Fruit fly (Drosophila melanogaster) whole organism, embryonic: Measurements from ENCODE around the gene CG14082.

Experiments
- Atf-2 ChIP-seq: fragments of 200-800 bp; sonication (Bioruptor generic); optimal IDR thresholded peaks from 2 replicates; lab custom pipeline; 2016; ENCODE audit warnings: missing biosample characterization, missing genetic modification characterization
- Awh ChIP-seq: fragments of 200-800 bp; sonication (Bioruptor generic); IDR thresholded peaks from 2 replicates; pipeline ENCODE4, ENCODE4 v1.3.6; 2022; ENCODE audit warnings: missing biosample characterization, missing genetic modification characterization
- B-H1 ChIP-seq: fragments of 200-800 bp; sonication (Bioruptor generic); IDR thresholded peaks from 3 replicates; pipeline ENCODE4 v1.3.6; 2022; ENCODE audit warnings: missing biosample characterization, missing genetic modification characterization
- CG10543 ChIP-seq: fragments of 200-800 bp; sonication (Bioruptor generic); optimal IDR thresholded peaks from 3 replicates; lab custom pipeline; 2017; ENCODE audit warnings: missing biosample characterization, mild to moderate bottlenecking, missing genetic modification characterization, moderate library complexity
- CG11695 ChIP-seq: fragments of 200-800 bp; sonication (Bioruptor generic); IDR thresholded peaks from 3 replicates; pipeline ENCODE4 v1.3.6; 2022; ENCODE audit warnings: missing biosample characterization, missing genetic modification characterization
- CG12942 ChIP-seq: fragments of 200-800 bp; sonication (Bioruptor generic); optimal IDR thresholded peaks from 3 replicates; lab custom pipeline; 2016; ENCODE audit warnings: missing biosample characterization, missing genetic modification characterization
- CG17359 ChIP-seq: fragments of 200-800 bp; sonication (Bioruptor generic); optimal IDR thresholded peaks from 3 replicates; lab custom pipeline; 2018; ENCODE audit warnings: missing biosample characterization, mild to moderate bottlenecking, missing genetic modification characterization, moderate library complexity
- CG2202 ChIP-seq: fragments of 200-800 bp; sonication (Bioruptor generic); optimal IDR thresholded peaks from 2 replicates; lab custom pipeline; 2018; ENCODE audit warnings: missing biosample characterization, mild to moderate bottlenecking, missing genetic modification characterization
- CG4360 ChIP-seq: fragments of 200-800 bp; sonication (Bioruptor generic); IDR thresholded peaks from 2 replicates; pipeline ENCODE4 v1.3.6; 2022; ENCODE audit warnings: missing biosample characterization, missing genetic modification characterization
- CG6791 ChIP-seq: fragments of 200-800 bp; sonication (Bioruptor generic); IDR thresholded peaks from 3 replicates; pipeline ENCODE4 v1.3.6; 2022; ENCODE audit warnings: missing biosample characterization, missing genetic modification characterization; ENCODE audit not compliant: partially characterized antibody
- CG7745 ChIP-seq: fragments of 200-800 bp; sonication (Bioruptor generic); optimal IDR thresholded peaks from 2 replicates; lab custom pipeline; 2018; ENCODE audit warnings: missing biosample characterization, mild to moderate bottlenecking, missing genetic modification characterization, moderate library complexity
- CG7987 ChIP-seq: fragments of 200-800 bp; sonication (Bioruptor generic); optimal IDR thresholded peaks from 2 replicates; lab custom pipeline; 2018; ENCODE audit warnings: missing biosample characterization, mild to moderate bottlenecking, missing genetic modification characterization, moderate library complexity
- CG9817 ChIP-seq: fragments of 200-800 bp; sonication (Bioruptor generic); optimal IDR thresholded peaks from 2 replicates; lab custom pipeline; 2018; ENCODE audit warnings: missing biosample characterization, mild to moderate bottlenecking, missing genetic modification characterization, moderate library complexity
- CHES-1-like ChIP-seq: fragments of 200-800 bp; sonication (Bioruptor generic); optimal IDR thresholded peaks from 2 replicates; lab custom pipeline; 2016; ENCODE audit warnings: missing biosample characterization, missing genetic modification characterization
- CkIIα-i1 ChIP-seq: fragments of 200-800 bp; sonication (Bioruptor generic); IDR thresholded peaks from 2 replicates; pipeline ENCODE4 v1.3.6; 2022; ENCODE audit warnings: missing biosample characterization, missing genetic modification characterization
- CrebB ChIP-seq: fragments of 200-800 bp; sonication (Bioruptor generic); optimal IDR thresholded peaks from 3 replicates; lab custom pipeline; 2018; ENCODE audit warnings: missing biosample characterization, mild to moderate bottlenecking, missing genetic modification characterization
- Drgx ChIP-seq: fragments of 200-800 bp; sonication (Bioruptor generic); IDR thresholded peaks from 2 replicates; pipeline ENCODE4 v1.3.6; 2022; ENCODE audit warnings: missing biosample characterization, missing genetic modification characterization
- Hsf ChIP-seq: fragments of 200-800 bp; sonication (Bioruptor generic); optimal IDR thresholded peaks from 3 replicates; lab custom pipeline; 2016; ENCODE audit warnings: missing biosample characterization, missing genetic modification characterization
- Lhr ChIP-seq: fragments of 200-800 bp; sonication (Bioruptor generic); optimal IDR thresholded peaks from 3 replicates; lab custom pipeline; 2017; ENCODE audit warnings: mild to moderate bottlenecking, missing biosample characterization, missing genetic modification reagents, missing genetic modification characterization
- Mad ChIP-seq: fragments of 200-800 bp; sonication (Bioruptor generic); optimal IDR thresholded peaks from 2 replicates; lab custom pipeline; 2016; ENCODE audit warnings: missing biosample characterization, missing genetic modification characterization
- Med ChIP-seq: fragments of 200-800 bp; sonication (Bioruptor generic); peaks from one replicate; lab custom pipeline; 2016; ENCODE audit warnings: missing biosample characterization, missing genetic modification characterization, mild to moderate bottlenecking, inconsistent platforms, moderate library complexity
- Neu2 ChIP-seq: fragments of 200-800 bp; sonication (Bioruptor generic); optimal IDR thresholded peaks from 3 replicates; lab custom pipeline; 2016; ENCODE audit warnings: missing biosample characterization, missing genetic modification characterization, borderline replicate concordance
- Nf-YC ChIP-seq: fragments of 200-800 bp; optimal IDR thresholded peaks from 3 replicates; lab custom pipeline; 2019; ENCODE audit warnings: missing biosample characterization, mild to moderate bottlenecking, missing genetic modification characterization, moderate library complexity
- Rx ChIP-seq: fragments of 200-800 bp; sonication (Bioruptor generic); IDR thresholded peaks from 2 replicates; pipeline ENCODE4 v1.3.6; 2022; ENCODE audit warnings: missing biosample characterization, missing genetic modification characterization
- Sox102F ChIP-seq: fragments of 200-800 bp; sonication (Bioruptor generic); optimal IDR thresholded peaks from 2 replicates; lab custom pipeline; 2018; ENCODE audit warnings: missing biosample characterization, mild to moderate bottlenecking, missing genetic modification characterization, moderate library complexity
- Sry-δ ChIP-seq: fragments of 200-800 bp; sonication (Bioruptor generic); optimal IDR thresholded peaks from 2 replicates; lab custom pipeline; 2016; ENCODE audit warnings: missing biosample characterization, missing genetic modification characterization
- Stat92E ChIP-seq, 3 experiments: fragments of >200 bp in 2 of 3; fragments of 200-800 bp in 1 of 3; sonication (Bioruptor generic) in 1 of 3; optimal IDR thresholded peaks; 2 replicates each; lab custom pipeline; 2017 to 2019; ENCODE audit warnings: missing biosample characterization in 3 of 3, missing genetic modification characterization in 3 of 3, mild to moderate bottlenecking in 1 of 3, moderate library complexity in 1 of 3
- Tbp ChIP-seq: fragments of >200 bp; optimal IDR thresholded peaks from 2 replicates; lab custom pipeline; 2018; ENCODE audit warnings: missing biosample characterization, missing genetic modification characterization
- Usf ChIP-seq: fragments of 200-800 bp; sonication (Bioruptor generic); optimal IDR thresholded peaks from 2 replicates; lab custom pipeline; 2017; ENCODE audit warnings: missing genotype, missing biosample characterization, missing genetic modification characterization
- YL-1 ChIP-seq: fragments of 200-800 bp; sonication (Bioruptor generic); optimal IDR thresholded peaks from 3 replicates; lab custom pipeline; 2017; ENCODE audit warnings: missing biosample characterization, mild to moderate bottlenecking, missing genetic modification characterization
- bcd ChIP-seq: fragments of 200-800 bp; sonication (Bioruptor generic); optimal IDR thresholded peaks from 2 replicates; lab custom pipeline; 2017; ENCODE audit warnings: missing biosample characterization, mild to moderate bottlenecking, missing genetic modification characterization
- cad ChIP-seq: fragments of >200 bp; optimal IDR thresholded peaks from 2 replicates; lab custom pipeline; 2017; ENCODE audit warnings: missing biosample characterization, missing genetic modification characterization
- crp ChIP-seq, 2 experiments: fragments of 200-800 bp; sonication (Bioruptor generic); optimal IDR thresholded peaks; 2 replicates in 1 of 2; 3 replicates in 1 of 2; lab custom pipeline; 2017; ENCODE audit warnings: missing biosample characterization in 2 of 2, missing genetic modification characterization in 2 of 2, mild to moderate bottlenecking in 1 of 2, moderate library complexity in 1 of 2
- dan ChIP-seq: fragments of 200-800 bp; sonication (Bioruptor generic); IDR thresholded peaks from 2 replicates; pipeline ENCODE4 v1.3.6; 2022; ENCODE audit warnings: missing biosample characterization, missing genetic modification characterization
- danr ChIP-seq: fragments of 200-800 bp; sonication (Bioruptor generic); IDR thresholded peaks from 2 replicates; pipeline ENCODE4 v1.3.6; 2022; ENCODE audit warnings: missing biosample characterization, missing genetic modification characterization
- dpn ChIP-seq, 2 experiments: fragments of 200-800 bp; sonication (Bioruptor generic); optimal IDR thresholded peaks; 3 replicates each; lab custom pipeline; 2016; ENCODE audit warnings: missing biosample characterization in 2 of 2, missing genetic modification characterization in 2 of 2
- en ChIP-seq: fragments of 200-800 bp; sonication (Bioruptor generic); optimal IDR thresholded peaks from 2 replicates; lab custom pipeline; 2016; ENCODE audit warnings: missing biosample characterization, missing genetic modification characterization
- exex ChIP-seq: fragments of 200-800 bp; sonication (Bioruptor generic); optimal IDR thresholded peaks from 4 replicates; lab custom pipeline; 2018; ENCODE audit warnings: missing biosample characterization, mild to moderate bottlenecking, missing genetic modification characterization, moderate library complexity
- hkb ChIP-seq, 2 experiments: fragments of 200-800 bp in 1 of 2; fragments of >200 bp in 1 of 2; sonication (Bioruptor generic) in 1 of 2; IDR thresholded peaks in 1 of 2; optimal IDR thresholded peaks in 1 of 2; 2 replicates each; pipeline versions ENCODE4 v1.3.6 to Lab custom; 2017 to 2022; ENCODE audit warnings: missing biosample characterization in 1 of 2, missing genetic modification characterization in 1 of 2
- oc ChIP-seq: fragments of 200-800 bp; sonication (Bioruptor generic); optimal IDR thresholded peaks from 2 replicates; lab custom pipeline; 2018; ENCODE audit warnings: missing biosample characterization, mild to moderate bottlenecking, missing genetic modification characterization, moderate library complexity
- pita ChIP-seq: fragments of 200-800 bp; sonication (Bioruptor generic); optimal IDR thresholded peaks from 2 replicates; lab custom pipeline; 2017; ENCODE audit warnings: missing biosample characterization, mild to moderate bottlenecking, missing genetic modification characterization
- pros ChIP-seq: fragments of 200-800 bp; sonication (Bioruptor generic); optimal IDR thresholded peaks from 3 replicates; lab custom pipeline; 2019; ENCODE audit warnings: missing biosample characterization, mild to moderate bottlenecking, missing genetic modification characterization, moderate library complexity
- repo ChIP-seq: fragments of 200-800 bp; sonication (Bioruptor generic); optimal IDR thresholded peaks from 2 replicates; lab custom pipeline; 2016; ENCODE audit warnings: missing biosample characterization, missing genetic modification characterization
- seq ChIP-seq: fragments of 200-800 bp; sonication (Bioruptor generic); IDR thresholded peaks from 2 replicates; pipeline ENCODE4 v1.3.6; 2022; ENCODE audit warnings: missing biosample characterization, missing genetic modification characterization
- ssp ChIP-seq: fragments of 200-800 bp; sonication (Bioruptor generic); IDR thresholded peaks from 2 replicates; pipeline ENCODE4 v1.3.6; 2022; ENCODE audit warnings: missing biosample characterization, missing genetic modification characterization
- tap ChIP-seq: fragments of 200-800 bp; optimal IDR thresholded peaks from 3 replicates; lab custom pipeline; 2019; ENCODE audit warnings: missing biosample characterization, mild to moderate bottlenecking, missing genetic modification characterization, moderate library complexity
- twi ChIP-seq: fragments of 200-800 bp; optimal IDR thresholded peaks from 2 replicates; lab custom pipeline; 2019; ENCODE audit warnings: missing biosample characterization, mild to moderate bottlenecking, missing genetic modification characterization, moderate library complexity
- usp ChIP-seq: fragments of >200 bp; optimal IDR thresholded peaks from 2 replicates; lab custom pipeline; 2017; ENCODE audit warnings: missing biosample characterization, missing genetic modification characterization

The CG14082 gene

DNA sequence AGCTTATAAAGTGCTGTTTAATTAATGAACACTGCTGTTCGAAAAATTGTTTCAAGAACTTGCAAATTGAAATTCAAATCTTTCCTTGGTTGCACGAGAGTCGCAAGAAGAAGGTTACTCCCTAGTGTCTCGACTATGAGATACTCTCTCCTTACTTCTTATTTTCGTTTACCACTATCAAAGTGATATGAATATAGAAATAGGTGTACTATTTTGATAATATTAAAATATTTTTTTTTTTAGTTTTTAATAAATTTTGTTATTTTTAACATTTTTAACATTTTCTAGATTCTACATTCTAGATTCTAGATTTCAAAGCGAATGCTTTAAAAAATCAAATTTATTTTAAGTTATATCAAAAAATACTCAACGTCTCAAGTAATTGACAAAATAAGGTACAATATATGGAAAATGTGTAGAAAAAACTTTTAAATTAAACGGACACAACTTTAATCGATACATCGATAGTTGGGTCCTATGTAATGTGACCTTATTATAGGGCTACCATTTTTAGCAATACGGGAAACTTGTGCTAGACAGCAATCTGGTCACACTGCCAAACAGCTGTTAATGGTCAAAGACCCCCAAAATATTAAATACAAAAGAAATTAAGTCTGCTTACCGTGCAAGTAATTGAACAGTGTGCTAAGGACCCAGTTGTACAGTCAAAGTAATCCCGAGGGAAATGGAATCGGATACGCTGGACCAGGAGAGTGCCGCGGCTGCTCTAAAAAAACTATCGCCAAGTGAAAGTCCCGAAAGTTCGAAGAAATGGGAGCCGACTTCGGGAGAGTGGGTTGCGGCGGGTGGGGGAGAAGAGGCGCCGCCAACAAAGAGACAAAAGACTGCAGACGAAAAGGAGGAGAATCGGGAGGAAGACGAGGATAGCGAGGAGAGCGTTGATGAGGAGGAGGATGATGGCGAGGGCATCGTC lies 46.4 kb downstream of the CG14082 start, which contains the start of gene MESR6 (continued):
- no peak for TF ChIP-seq hkb (optimal IDR thresholded peaks at IDR 0.05; lab: Kevin White, UChicago)
- TF ChIP-seq hkb (GFP tag; IDR thresholded peaks at IDR 0.05; lab: Robert Waterston, UW): peak; percentile 64
- TF ChIP-seq tap (tag; lab: Kevin White, UChicago): no peak
- no peak for TF ChIP-seq CG10543 (GFP tag; lab: Kevin White, UChicago)
- no peak for TF ChIP-seq Mad (GFP tag; lab: Kevin White, UChicago)
- TF ChIP-seq Nf-YC: no peak
- no peak for TF ChIP-seq oc (tag; lab: Kevin White, UChicago)
- TF ChIP-seq CG7987: peak; percentile 5
- TF ChIP-seq repo: no peak
- TF ChIP-seq ssp (GFP tag; lab: Robert Waterston, UW): no peak
- TF ChIP-seq Drgx (GFP tag; lab: Robert Waterston, UW): no peak
- TF ChIP-seq CG11695 (GFP tag; lab: Robert Waterston, UW): peak; percentile 28; the same call in 1 of the 3 replicates
- no peak for TF ChIP-seq cad (GFP tag; lab: Kevin White, UChicago)
- TF ChIP-seq Stat92E (GFP tag; optimal IDR thresholded peaks at IDR 0.05; lab: Kevin White, UChicago): peak in 1 of 3 experiments; percentile 75
- TF ChIP-seq CG12942 (GFP tag; lab: Kevin White, UChicago): no peak
- TF ChIP-seq CHES-1-like (GFP tag; lab: Kevin White, UChicago): peak; percentile 20
- peak; percentile 12 for TF ChIP-seq CG17359
- no peak for TF ChIP-seq CrebB (tag; lab: Kevin White, UChicago)
- TF ChIP-seq exex (tag; lab: Kevin White, UChicago): no peak
- no peak for TF ChIP-seq Rx (GFP tag; lab: Robert Waterston, UW)
- peak; percentile 71 for TF ChIP-seq Med (GFP tag; lab: Kevin White, UChicago)
- no peak for TF ChIP-seq Usf (GFP tag; lab: Kevin White, UChicago)
- TF ChIP-seq CG2202 (tag; lab: Kevin White, UChicago): no peak
- TF ChIP-seq twi: peak; percentile 12
- no peak for TF ChIP-seq en (GFP tag; lab: Kevin White, UChicago)
- TF ChIP-seq CG9817 (tag; lab: Kevin White, UChicago): no peak
- TF ChIP-seq crp (GFP tag; optimal IDR thresholded peaks at IDR 0.05; lab: Kevin White, UChicago): peak; percentile 81 to 98
- peak; percentile 84 for TF ChIP-seq CG6791 (GFP tag; lab: Robert Waterston, UW)
- no peak for TF ChIP-seq Neu2 (GFP tag; lab: Kevin White, UChicago)
- TF ChIP-seq seq: no peak; the same call in 1 of the 2 replicates
- no peak for TF ChIP-seq Atf-2 (GFP tag; lab: Kevin White, UChicago)
- peak; percentile 72 for TF ChIP-seq Lhr (GFP tag; lab: Kevin White, UChicago)
- TF ChIP-seq danr: no peak
- TF ChIP-seq Sox102F (GFP tag; lab: Kevin White, UChicago): peak; percentile 58
- peak; percentile 79 for TF ChIP-seq Sry-δ
- TF ChIP-seq YL-1: peak; percentile 46
- TF ChIP-seq B-H1: no peak
- no peak for TF ChIP-seq usp (GFP tag; lab: Kevin White, UChicago)
- TF ChIP-seq CG7745 (tag; lab: Kevin White, UChicago): no peak
- TF ChIP-seq dan (GFP tag; lab: Robert Waterston, UW): no peak
- no peak for TF ChIP-seq CG4360 (GFP tag; lab: Robert Waterston, UW)
- no peak for TF ChIP-seq pita (GFP tag; lab: Kevin White, UChicago)
- TF ChIP-seq bcd: no peak
- peak in 1 of 2 experiments; percentile 19 for TF ChIP-seq dpn (GFP tag; optimal IDR thresholded peaks at IDR 0.05; lab: Kevin White, UChicago)
- no peak for TF ChIP-seq Tbp
- no peak for TF ChIP-seq Hsf (GFP tag; lab: Kevin White, UChicago)
- TF ChIP-seq CkIIα-i1 (GFP tag; lab: Robert Waterston, UW): no peak
- peak; percentile 11; the same call in 1 of the 2 replicates for TF ChIP-seq Awh
- no peak for TF ChIP-seq pros (GFP tag; lab: Kevin White, UChicago)
